Worm (Caenorhabditis elegans) whole organism, L1 larva: ENCODE results near the gene B0001.4.

Source experiments
- ceh-82 ChIP-seq, 3 experiments: fragments of 150-350 bp in 1 of 3; sonication (generic microtip) in 2 of 3; optimal IDR thresholded peaks; 2 replicates each; lab custom pipeline; 2014 to 2017; ENCODE audit warnings: missing biosample characterization in 3 of 3, missing genetic modification characterization in 3 of 3
- egl-27 ChIP-seq, 2 experiments: fragments of 150-350 bp in 1 of 2; sonication (generic microtip); optimal IDR thresholded peaks; 3 replicates each; lab custom pipeline; 2017 to 2018; ENCODE audit warnings: missing biosample characterization in 2 of 2, missing genetic modification characterization in 2 of 2, missing genetic modification reagents in 2 of 2
- hlh-17 ChIP-seq: fragments of 200-800 bp; sonication (Bioruptor generic); optimal IDR thresholded peaks from 2 replicates; lab custom pipeline; 2018; ENCODE audit warnings: missing genetic modification characterization, mild to moderate bottlenecking, missing compliant biosample characterization, moderate library complexity, borderline replicate concordance
- jun-1 ChIP-seq: fragments of 150-350 bp; optimal IDR thresholded peaks from 2 replicates; lab custom pipeline; 2014; ENCODE audit warnings: missing biosample characterization, missing genetic modification reagents, missing genetic modification characterization
- lin-15B ChIP-seq: fragments of 150-350 bp; sonication (generic microtip); optimal IDR thresholded peaks from 3 replicates; lab custom pipeline; 2014; ENCODE audit warnings: missing biosample characterization, missing genetic modification characterization
- mdl-1 ChIP-seq, 2 experiments: fragments of 150-350 bp; optimal IDR thresholded peaks; 2 replicates each; lab custom pipeline; 2014 to 2017; ENCODE audit warnings: missing biosample characterization in 2 of 2, missing genetic modification characterization in 2 of 2, inconsistent platforms in 1 of 2
- nhr-71 ChIP-seq: sonication (generic microtip); optimal IDR thresholded peaks from 2 replicates; lab custom pipeline; 2016; ENCODE audit warnings: mild to moderate bottlenecking, missing genetic modification characterization, moderate library complexity, missing compliant biosample characterization
- nhr-85 ChIP-seq: sonication (generic microtip); peaks from one replicate; lab custom pipeline; 2016; ENCODE audit warnings: missing genetic modification characterization, inconsistent platforms, missing compliant biosample characterization

- no peak for TF ChIP-seq ceh-82 (tag; optimal IDR thresholded peaks at IDR 0.05; lab: Kevin White, UChicago)
- no peak for TF ChIP-seq lin-15B (tag; lab: Kevin White, UChicago)
- no peak for TF ChIP-seq jun-1 (tag; lab: Kevin White, UChicago)
- TF ChIP-seq nhr-71 (tag; lab: Kevin White, UChicago), result no peak
- no peak for TF ChIP-seq egl-27 (tag; optimal IDR thresholded peaks at IDR 0.05; lab: Kevin White, UChicago)
- no peak for TF ChIP-seq mdl-1 (tag; optimal IDR thresholded peaks at IDR 0.05; lab: Kevin White, UChicago)
- TF ChIP-seq hlh-17 (GFP tag; lab: Kevin White, UChicago), result no peak
- no peak for TF ChIP-seq nhr-85 (tag; lab: Kevin White, UChicago)
Observed at ce11 chrIV:12160421-12160820, 22.4 kb upstream of the B0001.4 start.
